Worm (Caenorhabditis elegans) whole organism, young adult: Measurements from ENCODE around the gene fipr-29.

Experiments
- B0261.1 ChIP-seq: sonication (generic microtip); optimal IDR thresholded peaks from 2 replicates; lab custom pipeline; 2016; ENCODE audit warnings: mild to moderate bottlenecking, missing genetic modification characterization, moderate library complexity, missing compliant biosample characterization
- F33H1.4 ChIP-seq: fragments of 200-800 bp; sonication (Bioruptor generic); IDR thresholded peaks from 2 replicates; pipeline ENCODE4 v1.3.6; 2022; ENCODE audit warnings: missing genetic modification reagents, missing genetic modification characterization, missing compliant biosample characterization
- F37B4.10 ChIP-seq: fragments of 200-800 bp; sonication (Bioruptor generic); IDR thresholded peaks from 2 replicates; pipeline ENCODE4 v1.3.6; 2022; ENCODE audit warnings: missing genetic modification characterization, missing compliant biosample characterization
- F49E8.2 ChIP-seq: sonication (generic microtip); optimal IDR thresholded peaks from 3 replicates; lab custom pipeline; 2017; ENCODE audit warnings: missing genetic modification characterization, mild to moderate bottlenecking, missing compliant biosample characterization, antibody characterized with exemption, moderate library complexity; ENCODE audit not compliant: insufficient read depth
- K12H6.12 ChIP-seq: fragments of 200-800 bp; sonication (Bioruptor generic); optimal IDR thresholded peaks from 2 replicates; lab custom pipeline; 2018; ENCODE audit warnings: mild to moderate bottlenecking, missing genetic modification characterization, missing compliant biosample characterization
- Y56A3A.18 ChIP-seq: fragments of 200-800 bp; sonication (Bioruptor generic); IDR thresholded peaks from 2 replicates; pipeline ENCODE4 v1.3.6; 2022; ENCODE audit warnings: missing genetic modification reagents, missing genetic modification characterization, missing compliant biosample characterization
- Y79H2A.3 ChIP-seq: fragments of 200-800 bp; sonication (Bioruptor generic); conservative IDR thresholded peaks from 2 replicates; pipeline ENCODE4 v1.3.6; 2022; ENCODE audit warnings: missing genetic modification reagents, missing genetic modification characterization, missing compliant biosample characterization
- Y95B8A.8 ChIP-seq: fragments of 200-800 bp; sonication (Bioruptor generic); IDR thresholded peaks from 2 replicates; pipeline ENCODE4 v1.3.6; 2022; ENCODE audit warnings: missing genetic modification reagents, missing genetic modification characterization, missing compliant biosample characterization
- ZK185.1 ChIP-seq: sonication (generic microtip); optimal IDR thresholded peaks from 2 replicates; lab custom pipeline; 2016; ENCODE audit warnings: mild to moderate bottlenecking, missing genetic modification characterization, missing compliant biosample characterization; ENCODE audit not compliant: poor library complexity, severe bottlenecking
- akir-1 ChIP-seq: fragments of 200-800 bp; sonication (Bioruptor generic); optimal IDR thresholded peaks from 2 replicates; lab custom pipeline; 2018; ENCODE audit warnings: mild to moderate bottlenecking, missing genetic modification characterization, moderate library complexity, missing compliant biosample characterization
- attf-5 ChIP-seq: fragments of 200-800 bp; sonication (Bioruptor generic); optimal IDR thresholded peaks from 2 replicates; lab custom pipeline; 2018; ENCODE audit warnings: mild to moderate bottlenecking, missing genetic modification characterization, missing compliant biosample characterization
- cebp-1 ChIP-seq, 2 experiments: fragments of 200-800 bp in 1 of 2; sonication (Bioruptor generic) in 1 of 2; sonication (generic microtip) in 1 of 2; IDR thresholded peaks in 1 of 2; optimal IDR thresholded peaks in 1 of 2; 2 replicates each; pipeline versions ENCODE4 v1.3.6 to Lab custom; 2017 to 2022; ENCODE audit warnings: missing compliant biosample characterization in 2 of 2, missing genetic modification characterization in 2 of 2, mild to moderate bottlenecking in 1 of 2, missing genetic modification reagents in 1 of 2, moderate library complexity in 1 of 2
- ceh-100 ChIP-seq: fragments of 200-800 bp; sonication (Bioruptor generic); IDR thresholded peaks from 2 replicates; pipeline ENCODE4 v1.3.6; 2022; ENCODE audit warnings: missing genetic modification reagents, missing genetic modification characterization, missing compliant biosample characterization
- ceh-40 ChIP-seq: fragments of 200-800 bp; sonication (Bioruptor generic); IDR thresholded peaks from 2 replicates; pipeline ENCODE4 v1.3.6; 2022; ENCODE audit warnings: missing genetic modification characterization, missing compliant biosample characterization
- ceh-58 ChIP-seq: fragments of 200-800 bp; sonication (Bioruptor generic); IDR thresholded peaks from 2 replicates; pipeline ENCODE4 v1.3.6; 2022; ENCODE audit warnings: missing genetic modification characterization, missing compliant biosample characterization
- ceh-79 ChIP-seq: sonication (generic microtip); optimal IDR thresholded peaks from 2 replicates; lab custom pipeline; 2017; ENCODE audit warnings: mild to moderate bottlenecking, missing genetic modification characterization, missing compliant biosample characterization
- die-1 ChIP-seq: sonication (generic microtip); optimal IDR thresholded peaks from 2 replicates; lab custom pipeline; 2016; ENCODE audit warnings: missing genotype, mild to moderate bottlenecking, missing genetic modification characterization, missing compliant biosample characterization
- dox-1 ChIP-seq: fragments of 200-800 bp; sonication (Bioruptor generic); IDR thresholded peaks from 2 replicates; pipeline ENCODE4 v1.3.6; 2022; ENCODE audit warnings: missing genetic modification reagents, missing genetic modification characterization, missing compliant biosample characterization
- efl-1 ChIP-seq: fragments of 150-350 bp; optimal IDR thresholded peaks from 2 replicates; lab custom pipeline; 2014; ENCODE audit warnings: missing biosample characterization, missing genetic modification reagents, missing genetic modification characterization
- egl-18 ChIP-seq: fragments of 200-800 bp; sonication (Bioruptor generic); IDR thresholded peaks from 2 replicates; pipeline ENCODE4 v1.3.6; 2022; ENCODE audit warnings: missing genetic modification reagents, missing genetic modification characterization, missing compliant biosample characterization
- fkh-3 ChIP-seq: sonication (generic microtip); optimal IDR thresholded peaks from 2 replicates; lab custom pipeline; 2016; ENCODE audit warnings: mild to moderate bottlenecking, missing genetic modification characterization, missing compliant biosample characterization
- him-1 ChIP-seq: sonication (generic microtip); optimal IDR thresholded peaks from 2 replicates; lab custom pipeline; 2016; ENCODE audit warnings: missing genotype, missing genetic modification reagents, missing genetic modification characterization, missing compliant biosample characterization
- hmg-20 ChIP-seq: fragments of 200-800 bp; sonication (Bioruptor generic); IDR thresholded peaks from 2 replicates; pipeline ENCODE4 v1.3.6; 2022; ENCODE audit warnings: missing genetic modification reagents, missing genetic modification characterization, missing compliant biosample characterization
- hsf-1 ChIP-seq: fragments of 200-800 bp; sonication (Bioruptor generic); IDR thresholded peaks from 2 replicates; pipeline ENCODE4 v1.3.6; 2022; ENCODE audit warnings: missing genetic modification reagents, missing genetic modification characterization, missing compliant biosample characterization
- lag-1 ChIP-seq: fragments of 200-800 bp; sonication (Bioruptor generic); IDR thresholded peaks from 2 replicates; pipeline ENCODE4 v1.3.6; 2022; ENCODE audit warnings: missing genetic modification reagents, missing genetic modification characterization, missing compliant biosample characterization
- let-607 ChIP-seq, 2 experiments: fragments of 200-800 bp in 1 of 2; sonication (Bioruptor generic) in 1 of 2; sonication (generic microtip) in 1 of 2; optimal IDR thresholded peaks; 2 replicates each; lab custom pipeline; 2016 to 2018; ENCODE audit warnings: mild to moderate bottlenecking in 2 of 2, missing compliant biosample characterization in 2 of 2, missing genetic modification characterization in 2 of 2, moderate library complexity in 2 of 2, missing genotype in 1 of 2
- lin-35 ChIP-seq, 3 experiments: fragments of 150-350 bp in 2 of 3; sonication (generic microtip) in 1 of 3; optimal IDR thresholded peaks; 2 replicates each; lab custom pipeline; 2014 to 2018; ENCODE audit warnings: missing biosample characterization in 3 of 3, missing genetic modification characterization in 3 of 3, missing genetic modification reagents in 3 of 3
- lsl-1 ChIP-seq: fragments of 200-800 bp; sonication (Bioruptor generic); optimal IDR thresholded peaks from 2 replicates; lab custom pipeline; 2018; ENCODE audit warnings: mild to moderate bottlenecking, missing genetic modification characterization, moderate library complexity, missing compliant biosample characterization
- madf-8 ChIP-seq: fragments of 200-800 bp; sonication (Bioruptor generic); conservative IDR thresholded peaks from 2 replicates; pipeline ENCODE4 v1.3.6; 2022; ENCODE audit warnings: missing genetic modification reagents, missing genetic modification characterization, missing compliant biosample characterization
- mel-28 ChIP-seq: sonication (generic microtip); optimal IDR thresholded peaks from 2 replicates; lab custom pipeline; 2016; ENCODE audit warnings: borderline replicate concordance, mild to moderate bottlenecking, missing genetic modification characterization, missing compliant biosample characterization
- nfyb-1 ChIP-seq: fragments of 200-800 bp; sonication (Bioruptor generic); IDR thresholded peaks from 2 replicates; pipeline ENCODE4 v1.3.6; 2022; ENCODE audit warnings: missing genetic modification reagents, missing genetic modification characterization, missing compliant biosample characterization
- nhr-120 ChIP-seq: fragments of 200-800 bp; sonication (Bioruptor generic); IDR thresholded peaks from 2 replicates; pipeline ENCODE4 v1.3.6; 2022; ENCODE audit warnings: missing genetic modification characterization, missing compliant biosample characterization
- nhr-179 ChIP-seq: sonication (generic microtip); optimal IDR thresholded peaks from 2 replicates; lab custom pipeline; 2016; ENCODE audit warnings: mild to moderate bottlenecking, missing genetic modification characterization, missing compliant biosample characterization
- nhr-27 ChIP-seq: fragments of 200-800 bp; sonication (Bioruptor generic); optimal IDR thresholded peaks from 2 replicates; lab custom pipeline; 2018; ENCODE audit warnings: mild to moderate bottlenecking, missing genetic modification characterization, moderate library complexity, missing compliant biosample characterization
- nhr-80 ChIP-seq: sonication (generic microtip); optimal IDR thresholded peaks from 2 replicates; lab custom pipeline; 2016; ENCODE audit warnings: missing genetic modification characterization, missing compliant biosample characterization
- pbrm-1 ChIP-seq: fragments of 200-800 bp; sonication (Bioruptor generic); IDR thresholded peaks from 2 replicates; pipeline ENCODE4 v1.3.6; 2022; ENCODE audit warnings: missing genetic modification reagents, missing genetic modification characterization, missing compliant biosample characterization
- rcor-1 ChIP-seq: fragments of 200-800 bp; sonication (Bioruptor generic); IDR thresholded peaks from 2 replicates; pipeline ENCODE4 v1.3.6; 2022; ENCODE audit warnings: missing genetic modification reagents, missing genetic modification characterization, missing compliant biosample characterization
- rpc-1 ChIP-seq, 2 experiments: fragments of 150-350 bp in 1 of 2; sonication (generic microtip) in 1 of 2; optimal IDR thresholded peaks; 2 replicates each; lab custom pipeline; 2014 to 2018; ENCODE audit warnings: missing biosample characterization in 1 of 2, missing genetic modification characterization in 1 of 2, missing genetic modification reagents in 1 of 2, missing genotype in 1 of 2
- sea-2 ChIP-seq: fragments of 200-800 bp; sonication (Bioruptor generic); IDR thresholded peaks from 2 replicates; pipeline ENCODE4 v1.3.6; 2022; ENCODE audit warnings: missing genetic modification characterization, missing compliant biosample characterization
- snpc-1.1 ChIP-seq: sonication (generic microtip); optimal IDR thresholded peaks from 2 replicates; lab custom pipeline; 2017; ENCODE audit warnings: missing genetic modification characterization, mild to moderate bottlenecking, missing compliant biosample characterization, antibody characterized with exemption, moderate library complexity, missing genotype, missing genetic modification reagents; ENCODE audit not compliant: insufficient read depth
- tbp1 ChIP-seq: fragments of 200-800 bp; sonication (Bioruptor generic); optimal IDR thresholded peaks from 2 replicates; lab custom pipeline; 2018; ENCODE audit warnings: mild to moderate bottlenecking, missing genetic modification characterization, missing compliant biosample characterization
- tbx-9 ChIP-seq: sonication (generic microtip); optimal IDR thresholded peaks from 2 replicates; lab custom pipeline; 2016; ENCODE audit warnings: borderline replicate concordance, missing genetic modification characterization, inconsistent platforms, missing compliant biosample characterization
- tlf-1 ChIP-seq: fragments of 200-800 bp; sonication (Bioruptor generic); optimal IDR thresholded peaks from 2 replicates; lab custom pipeline; 2018; ENCODE audit warnings: mild to moderate bottlenecking, missing genetic modification characterization, missing compliant biosample characterization
- ztf-18 ChIP-seq: sonication (generic microtip); optimal IDR thresholded peaks from 2 replicates; lab custom pipeline; 2016; ENCODE audit warnings: missing genotype, mild to moderate bottlenecking, missing genetic modification characterization, missing compliant biosample characterization
- ztf-25 ChIP-seq: fragments of 200-800 bp; sonication (Bioruptor generic); IDR thresholded peaks from 2 replicates; pipeline ENCODE4 v1.3.6; 2022; ENCODE audit warnings: missing genetic modification reagents, missing genetic modification characterization, missing compliant biosample characterization
- ztf-28 ChIP-seq: fragments of 200-800 bp; sonication (Bioruptor generic); IDR thresholded peaks from 2 replicates; pipeline ENCODE4 v1.3.6; 2022; ENCODE audit warnings: missing genetic modification reagents, missing genetic modification characterization, missing compliant biosample characterization
- ztf-3 ChIP-seq: fragments of 200-800 bp; sonication (Bioruptor generic); optimal IDR thresholded peaks from 2 replicates; lab custom pipeline; 2018; ENCODE audit warnings: mild to moderate bottlenecking, missing genetic modification characterization, missing compliant biosample characterization

The fipr-29 gene

ce11 chrIII:3067909-3068455 lies 7.8 kb upstream of the fipr-29 start, which contains the start of gene ubl-1 (continued):
- TF ChIP-seq nfyb-1 (GFP tag; lab: Robert Waterston, UW) (no peak), Y79H2A.3 (no peak), ceh-58 (GFP tag; lab: Robert Waterston, UW) (no peak), die-1 (tag; lab: Kevin White, UChicago) (no peak), hmg-20 (GFP tag; lab: Robert Waterston, UW) (no peak), tbp1 (peak; percentile 59), K12H6.12 (tag; lab: Kevin White, UChicago) (no peak), lag-1 (GFP tag; lab: Robert Waterston, UW) (no peak), nhr-120 (GFP tag; lab: Robert Waterston, UW) (no peak), pbrm-1 (GFP tag; lab: Robert Waterston, UW) (peak; percentile 72; the same call in 1 of the 2 replicates), akir-1 (GFP tag; lab: Kevin White, UChicago) (no peak), tlf-1 (GFP tag; lab: Kevin White, UChicago) (peak; percentile 18), attf-5 (peak; percentile 85), F37B4.10 (GFP tag; lab: Robert Waterston, UW) (no peak), Y95B8A.8 (GFP tag; lab: Robert Waterston, UW) (peak; percentile 37; the same call in 1 of the 2 replicates), cebp-1 (GFP tag; IDR thresholded peaks at IDR 0.05; lab: Robert Waterston, UW) (no peak), cebp-1 (tag; optimal IDR thresholded peaks at IDR 0.05; lab: Kevin White, UChicago) (peak; percentile 62), F49E8.2 (peak; percentile 29), ztf-28 (GFP tag; lab: Robert Waterston, UW) (no peak), efl-1 (GFP tag; lab: Kevin White, UChicago) (peak; percentile 71), nhr-80 (tag; lab: Kevin White, UChicago) (peak; percentile 57), mel-28 (tag; lab: Kevin White, UChicago) (no peak), rpc-1 (optimal IDR thresholded peaks at IDR 0.05; lab: Kevin White, UChicago) (peak; percentile 2), rpc-1 (tag; optimal IDR thresholded peaks at IDR 0.05; lab: Kevin White, UChicago) (no peak), ceh-100 (GFP tag; lab: Robert Waterston, UW) (0 out of 2 replicates have a peak, but pooled peaks have one; percentile 21), sea-2 (GFP tag; lab: Robert Waterston, UW) (no peak), ceh-79 (tag; lab: Kevin White, UChicago) (no peak), hsf-1 (GFP tag; lab: Robert Waterston, UW) (no peak), dox-1 (GFP tag; lab: Robert Waterston, UW) (peak; percentile 87), ztf-18 (tag; lab: Kevin White, UChicago) (peak; percentile 16), let-607 (tag; optimal IDR thresholded peaks at IDR 0.05; lab: Kevin White, UChicago) (no peak), ztf-3 (no peak), nhr-27 (tag; lab: Kevin White, UChicago) (no peak), rcor-1 (GFP tag; lab: Robert Waterston, UW) (peak; percentile 45; the same call in 1 of the 2 replicates), tbx-9 (tag; lab: Kevin White, UChicago) (no peak), ZK185.1 (tag; lab: Kevin White, UChicago) (peak; percentile 59), ceh-40 (GFP tag; lab: Robert Waterston, UW) (no peak), him-1 (no peak), nhr-179 (no peak), Y56A3A.18 (no peak), lsl-1 (GFP tag; lab: Kevin White, UChicago) (peak; percentile 84), fkh-3 (no peak), ztf-25 (GFP tag; lab: Robert Waterston, UW) (no peak), lin-35 (GFP tag; optimal IDR thresholded peaks at IDR 0.05; lab: Kevin White, UChicago) (peak in 1 of 3 experiments; percentile 74), B0261.1 (tag; lab: Kevin White, UChicago) (no peak), madf-8 (no peak), snpc-1.1 (tag; lab: Kevin White, UChicago) (peak; percentile 40), F33H1.4 (GFP tag; lab: Robert Waterston, UW) (peak; percentile 78), egl-18 (GFP tag; lab: Robert Waterston, UW) (no peak)
